Fruit fly (Drosophila melanogaster) whole organism, embryonic: ENCODE data around the gene CG8176.

Experiments
- ATbp ChIP-seq: fragments of 200-800 bp; sonication (Bioruptor generic); optimal IDR thresholded peaks from 2 replicates; lab custom pipeline; 2017; ENCODE audit warnings: missing biosample characterization, mild to moderate bottlenecking, missing genetic modification characterization, missing genetic modification reagents
- Atf6 ChIP-seq: fragments of 200-800 bp; sonication (Bioruptor generic); IDR thresholded peaks from 2 replicates; pipeline ENCODE4 v1.3.6; 2022; ENCODE audit warnings: missing biosample characterization, missing genetic modification characterization
- CG1024 ChIP-seq: fragments of 200-800 bp; sonication (Bioruptor generic); IDR thresholded peaks from 2 replicates; pipeline ENCODE4 v1.3.6; 2022; ENCODE audit warnings: missing biosample characterization, missing genetic modification characterization
- CG12104 ChIP-seq: fragments of 200-800 bp; sonication (Bioruptor generic); optimal IDR thresholded peaks from 3 replicates; lab custom pipeline; 2016; ENCODE audit warnings: missing biosample characterization, missing genetic modification characterization
- CG12942 ChIP-seq: fragments of 200-800 bp; sonication (Bioruptor generic); optimal IDR thresholded peaks from 3 replicates; lab custom pipeline; 2016; ENCODE audit warnings: missing biosample characterization, missing genetic modification characterization
- CG13424 ChIP-seq: fragments of 200-800 bp; sonication (Bioruptor generic); optimal IDR thresholded peaks from 2 replicates; lab custom pipeline; 2019; ENCODE audit warnings: missing biosample characterization, mild to moderate bottlenecking, missing genetic modification characterization, moderate library complexity
- CG1529 ChIP-seq: fragments of 200-800 bp; sonication (Bioruptor generic); optimal IDR thresholded peaks from 3 replicates; lab custom pipeline; 2018; ENCODE audit warnings: missing biosample characterization, missing genetic modification characterization
- CG15479 ChIP-seq: fragments of 200-800 bp; sonication (Bioruptor generic); optimal IDR thresholded peaks from 3 replicates; lab custom pipeline; 2019; ENCODE audit warnings: missing biosample characterization, mild to moderate bottlenecking, missing genetic modification characterization, moderate library complexity
- CG15514 ChIP-seq: fragments of 200-800 bp; sonication (Bioruptor generic); optimal IDR thresholded peaks from 3 replicates; lab custom pipeline; 2017; ENCODE audit warnings: missing biosample characterization, missing genetic modification characterization, mild to moderate bottlenecking, moderate library complexity, missing genetic modification reagents
- CG16813 ChIP-seq: fragments of 200-800 bp; sonication (Bioruptor generic); IDR thresholded peaks from 3 replicates; pipeline ENCODE4 v1.3.6; 2022; ENCODE audit warnings: missing biosample characterization, missing genetic modification characterization; ENCODE audit not compliant: partially characterized antibody
- CG17359 ChIP-seq: fragments of 200-800 bp; sonication (Bioruptor generic); optimal IDR thresholded peaks from 3 replicates; lab custom pipeline; 2018; ENCODE audit warnings: missing biosample characterization, mild to moderate bottlenecking, missing genetic modification characterization, moderate library complexity
- CG1792 ChIP-seq: fragments of 200-800 bp; sonication (Bioruptor generic); optimal IDR thresholded peaks from 2 replicates; lab custom pipeline; 2016; ENCODE audit warnings: missing biosample characterization, missing genetic modification characterization
- CG30403 ChIP-seq: fragments of 200-800 bp; sonication (Bioruptor generic); optimal IDR thresholded peaks from 3 replicates; lab custom pipeline; 2016; ENCODE audit warnings: missing biosample characterization, missing genetic modification characterization
- CG31388 ChIP-seq: fragments of 200-800 bp; sonication (Bioruptor generic); optimal IDR thresholded peaks from 2 replicates; lab custom pipeline; 2016; ENCODE audit warnings: missing biosample characterization, missing genetic modification characterization
- CG3847 ChIP-seq: fragments of 200-800 bp; sonication (Bioruptor generic); IDR thresholded peaks from 2 replicates; pipeline ENCODE4 v1.3.6; 2022; ENCODE audit warnings: missing biosample characterization, missing genetic modification characterization
- CG7987 ChIP-seq: fragments of 200-800 bp; sonication (Bioruptor generic); optimal IDR thresholded peaks from 2 replicates; lab custom pipeline; 2018; ENCODE audit warnings: missing biosample characterization, mild to moderate bottlenecking, missing genetic modification characterization, moderate library complexity
- CG8281 ChIP-seq: fragments of 200-800 bp; sonication (Bioruptor generic); optimal IDR thresholded peaks from 2 replicates; lab custom pipeline; 2018; ENCODE audit warnings: missing biosample characterization, mild to moderate bottlenecking, missing genetic modification characterization, moderate library complexity
- Dek ChIP-seq: fragments of 200-800 bp; sonication (Bioruptor generic); optimal IDR thresholded peaks from 3 replicates; lab custom pipeline; 2019; ENCODE audit warnings: missing biosample characterization, mild to moderate bottlenecking, missing genetic modification characterization, moderate library complexity
- Drgx ChIP-seq: fragments of 200-800 bp; sonication (Bioruptor generic); IDR thresholded peaks from 2 replicates; pipeline ENCODE4 v1.3.6; 2022; ENCODE audit warnings: missing biosample characterization, missing genetic modification characterization
- ERR ChIP-seq: fragments of 200-800 bp; sonication (Bioruptor generic); optimal IDR thresholded peaks from 2 replicates; lab custom pipeline; 2016; ENCODE audit warnings: missing biosample characterization, missing genetic modification characterization
- H2.0 ChIP-seq: fragments of 200-800 bp; sonication (Bioruptor generic); IDR thresholded peaks from 2 replicates; pipeline ENCODE4 v1.3.6; 2022; ENCODE audit warnings: missing biosample characterization, missing genetic modification characterization
- Hey ChIP-seq: fragments of 200-800 bp; sonication (Bioruptor generic); optimal IDR thresholded peaks from 3 replicates; lab custom pipeline; 2018; ENCODE audit warnings: missing biosample characterization, mild to moderate bottlenecking, missing genetic modification characterization
- HmgZ ChIP-seq: fragments of 200-800 bp; sonication (Bioruptor generic); optimal IDR thresholded peaks from 2 replicates; lab custom pipeline; 2018; ENCODE audit warnings: missing biosample characterization, mild to moderate bottlenecking, missing genetic modification characterization
- MESR4 ChIP-seq: fragments of 200-800 bp; sonication (Bioruptor generic); optimal IDR thresholded peaks from 2 replicates; lab custom pipeline; 2018; ENCODE audit warnings: missing biosample characterization, mild to moderate bottlenecking, missing genetic modification characterization, moderate library complexity
- Rfx ChIP-seq: fragments of 200-800 bp; sonication (Bioruptor generic); IDR thresholded peaks from 2 replicates; pipeline ENCODE4 v1.3.6; 2022; ENCODE audit warnings: missing biosample characterization, missing genetic modification characterization
- Xrp1 ChIP-seq: fragments of 200-800 bp; sonication (Bioruptor generic); IDR thresholded peaks from 2 replicates; pipeline ENCODE4 v1.3.6; 2022; ENCODE audit warnings: missing biosample characterization, missing genetic modification characterization
- caup ChIP-seq: fragments of 200-800 bp; sonication (Bioruptor generic); optimal IDR thresholded peaks from 3 replicates; lab custom pipeline; 2017; ENCODE audit warnings: missing biosample characterization, mild to moderate bottlenecking, missing genetic modification characterization, moderate library complexity; ENCODE audit not compliant: severe bottlenecking
- chif ChIP-seq, 2 experiments: fragments of 200-800 bp; sonication (Bioruptor generic); optimal IDR thresholded peaks; 3 replicates each; lab custom pipeline; 2016; ENCODE audit warnings: missing biosample characterization in 2 of 2, missing genetic modification characterization in 2 of 2
- chinmo ChIP-seq: fragments of 200-800 bp; sonication (Bioruptor generic); IDR thresholded peaks from 4 replicates; pipeline ENCODE4 v1.3.6; 2022; ENCODE audit warnings: missing biosample characterization, missing genetic modification characterization; ENCODE audit not compliant: partially characterized antibody
- dan ChIP-seq: fragments of 200-800 bp; sonication (Bioruptor generic); IDR thresholded peaks from 2 replicates; pipeline ENCODE4 v1.3.6; 2022; ENCODE audit warnings: missing biosample characterization, missing genetic modification characterization
- disco-r ChIP-seq: fragments of 200-800 bp; sonication (Bioruptor generic); optimal IDR thresholded peaks from 2 replicates; lab custom pipeline; 2016; ENCODE audit warnings: missing biosample characterization, missing genetic modification characterization
- exex ChIP-seq: fragments of 200-800 bp; sonication (Bioruptor generic); optimal IDR thresholded peaks from 4 replicates; lab custom pipeline; 2018; ENCODE audit warnings: missing biosample characterization, mild to moderate bottlenecking, missing genetic modification characterization, moderate library complexity
- ftz-f1 ChIP-seq: fragments of 200-800 bp; sonication (Bioruptor generic); optimal IDR thresholded peaks from 2 replicates; lab custom pipeline; 2016; ENCODE audit warnings: missing biosample characterization, missing genetic modification characterization
- gro ChIP-seq: fragments of 200-800 bp; sonication (Bioruptor generic); optimal IDR thresholded peaks from 2 replicates; lab custom pipeline; 2016; ENCODE audit warnings: missing biosample characterization, missing genetic modification characterization
- knrl ChIP-seq: fragments of 200-800 bp; sonication (Bioruptor generic); IDR thresholded peaks from 3 replicates; pipeline ENCODE4 v1.3.6; 2022; ENCODE audit warnings: missing biosample characterization, missing genetic modification characterization; ENCODE audit not compliant: partially characterized antibody
- lola ChIP-seq, 3 experiments: fragments of >200 bp in 2 of 3; fragments of 200-800 bp in 1 of 3; sonication (Bioruptor generic) in 1 of 3; optimal IDR thresholded peaks; 2 replicates each; lab custom pipeline; 2017 to 2019; ENCODE audit warnings: missing biosample characterization in 3 of 3, missing genetic modification characterization in 3 of 3, mild to moderate bottlenecking in 1 of 3, moderate library complexity in 1 of 3
- lov ChIP-seq, 2 experiments: fragments of 200-800 bp in 1 of 2; fragments of >200 bp in 1 of 2; sonication (Bioruptor generic) in 1 of 2; IDR thresholded peaks in 1 of 2; optimal IDR thresholded peaks in 1 of 2; 2 replicates in 1 of 2; 3 replicates in 1 of 2; pipeline versions ENCODE4 v1.3.6 to Lab custom; 2017 to 2022; ENCODE audit warnings: missing biosample characterization in 1 of 2, missing genetic modification characterization in 1 of 2
- nerfin-2 ChIP-seq: fragments of 200-800 bp; sonication (Bioruptor generic); IDR thresholded peaks from 2 replicates; pipeline ENCODE4 v1.3.6; 2022; ENCODE audit warnings: missing biosample characterization, missing genetic modification characterization; ENCODE audit not compliant: partially characterized antibody
- org-1 ChIP-seq: fragments of 200-800 bp; sonication (Bioruptor generic); optimal IDR thresholded peaks from 2 replicates; lab custom pipeline; 2017; ENCODE audit warnings: missing biosample characterization, missing genetic modification characterization
- pan ChIP-seq, 4 experiments: fragments of >200 bp in 3 of 4; fragments of 200-800 bp in 1 of 4; sonication (Bioruptor generic) in 1 of 4; optimal IDR thresholded peaks in 3 of 4; IDR thresholded peaks in 1 of 4; 2 replicates each; pipeline versions ENCODE4 v1.3.6 to Lab custom; 2017 to 2022; ENCODE audit warnings: missing biosample characterization in 2 of 4, missing genetic modification characterization in 2 of 4, mixed read lengths in 1 of 4
- psq ChIP-seq: fragments of 200-800 bp; sonication (Bioruptor generic); optimal IDR thresholded peaks from 2 replicates; lab custom pipeline; 2017; ENCODE audit warnings: missing biosample characterization, missing genetic modification characterization
- run ChIP-seq: fragments of 200-800 bp; sonication (Bioruptor generic); optimal IDR thresholded peaks from 3 replicates; lab custom pipeline; 2018; ENCODE audit warnings: missing biosample characterization, mild to moderate bottlenecking, missing genetic modification characterization
- schlank ChIP-seq: fragments of 200-800 bp; sonication (Bioruptor generic); optimal IDR thresholded peaks from 2 replicates; lab custom pipeline; 2018; ENCODE audit warnings: missing biosample characterization, mild to moderate bottlenecking, missing genetic modification characterization
- sens ChIP-seq: fragments of 200-800 bp; sonication (Bioruptor generic); peaks from one replicate; lab custom pipeline; 2016; ENCODE audit warnings: missing biosample characterization, missing genetic modification characterization
- slbo ChIP-seq: fragments of 200-800 bp; sonication (Bioruptor generic); IDR thresholded peaks from 2 replicates; pipeline ENCODE4 v1.3.6; 2022; ENCODE audit warnings: missing biosample characterization, missing genetic modification characterization
- sob ChIP-seq: fragments of 200-800 bp; sonication (Bioruptor generic); IDR thresholded peaks from 2 replicates; pipeline ENCODE4 v1.3.6; 2022; ENCODE audit warnings: missing biosample characterization, missing genetic modification characterization

Gene CG8176

DNA sequence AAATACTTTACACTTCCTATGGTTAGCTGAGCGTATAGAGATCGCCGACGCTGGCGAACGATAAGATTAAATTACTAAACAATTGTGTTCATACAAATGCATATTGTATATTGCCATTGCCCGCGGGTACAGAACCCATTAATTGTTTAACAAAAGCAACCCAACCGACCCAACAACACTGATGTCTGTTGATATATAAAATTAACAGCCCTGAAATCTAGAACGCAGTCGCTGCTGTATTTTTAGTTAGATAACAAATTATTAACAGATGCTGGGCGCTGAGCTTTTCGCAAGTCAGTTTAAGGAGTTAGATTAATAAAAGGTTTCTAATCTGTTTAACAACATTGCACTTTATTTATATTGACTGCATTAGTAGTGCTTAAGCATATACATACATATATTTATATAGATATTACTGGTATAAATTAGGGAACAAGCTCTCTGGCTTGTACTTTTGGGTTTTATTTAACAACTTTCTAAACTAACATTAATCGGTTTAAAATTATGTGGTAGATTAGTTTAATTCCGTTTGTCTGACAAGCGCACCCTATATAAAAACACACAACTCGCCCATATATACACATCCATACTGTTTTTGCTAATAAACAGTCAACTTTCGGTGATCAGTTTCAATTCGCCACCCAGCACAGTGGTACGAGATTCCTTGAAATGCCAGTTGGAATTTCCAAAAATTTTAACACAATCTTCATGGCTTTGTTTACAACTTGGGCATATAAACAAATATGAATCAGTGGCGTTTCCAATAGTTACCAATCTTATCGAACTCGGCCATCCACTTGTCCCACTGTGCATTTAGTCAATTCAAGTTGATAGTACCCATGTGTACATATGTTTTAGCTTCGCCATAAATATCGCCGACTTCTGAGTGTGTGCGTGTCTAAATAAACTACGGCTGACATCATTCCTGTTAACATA lies 12.4 kb downstream of the CG8176 start (continued):
- TF ChIP-seq org-1 (GFP tag; lab: Kevin White, UChicago): peak; percentile 87
- TF ChIP-seq Drgx (GFP tag; lab: Robert Waterston, UW): peak; percentile 96
- TF ChIP-seq HmgZ: peak; percentile 90
- peak; percentile 76 for TF ChIP-seq CG12104
- peak; percentile 18 for TF ChIP-seq CG31388 (GFP tag; lab: Kevin White, UChicago)
- peak; percentile 98 for TF ChIP-seq Rfx (GFP tag; lab: Robert Waterston, UW)
- peak; percentile 62 for TF ChIP-seq CG8281 (tag; lab: Kevin White, UChicago)
- TF ChIP-seq CG1529 (GFP tag; lab: Kevin White, UChicago): peak; percentile 12
- TF ChIP-seq schlank (tag; lab: Kevin White, UChicago): peak; percentile 92
- peak; percentile 91 for TF ChIP-seq ERR (GFP tag; lab: Kevin White, UChicago)
- TF ChIP-seq ATbp (GFP tag; lab: Kevin White, UChicago): peak; percentile 81
- TF ChIP-seq dan: no peak
- no peak for TF ChIP-seq pan (optimal IDR thresholded peaks at IDR 0.05; lab: Kevin White, UChicago)
- peak in 1 of 2 experiments; percentile 94 for TF ChIP-seq pan (GFP tag; optimal IDR thresholded peaks at IDR 0.05 in 1 of 2, IDR thresholded peaks at IDR 0.05 in 1 of 2)
- TF ChIP-seq Xrp1: peak; percentile 90
- TF ChIP-seq CG15479: no peak
- no peak for TF ChIP-seq CG16813
- TF ChIP-seq chif (GFP tag; optimal IDR thresholded peaks at IDR 0.05; lab: Kevin White, UChicago): peak; percentile 72 to 94
- TF ChIP-seq psq (GFP tag; lab: Kevin White, UChicago): peak; percentile 7
- peak; percentile 98 for TF ChIP-seq gro
- TF ChIP-seq sob (GFP tag; lab: Robert Waterston, UW): peak; percentile 95
- TF ChIP-seq CG15514 (GFP tag; lab: Kevin White, UChicago): peak; percentile 92
- TF ChIP-seq disco-r: peak; percentile 82
- TF ChIP-seq, all 482 proteins: peak for 386

- TF ChIP-seq caup (GFP tag; lab: Kevin White, UChicago) (peak; percentile 15), Dek (tag; lab: Kevin White, UChicago) (no peak), chinmo (GFP tag; lab: Robert Waterston, UW) (peak; percentile 82; the same call in 2 of the 4 replicates), CG1792 (GFP tag; lab: Kevin White, UChicago) (peak; percentile 20), CG3847 (no peak), CG7987 (GFP tag; lab: Kevin White, UChicago) (peak; percentile 79), CG1024 (GFP tag; lab: Robert Waterston, UW) (no peak), ftz-f1 (peak; percentile 93), CG13424 (tag; lab: Kevin White, UChicago) (no peak), Hey (tag; lab: Kevin White, UChicago) (peak; percentile 18), knrl (GFP tag; lab: Robert Waterston, UW) (no peak), lola (GFP tag; optimal IDR thresholded peaks at IDR 0.05; lab: Kevin White, UChicago) (no peak), run (tag; lab: Kevin White, UChicago) (no peak), CG30403 (GFP tag; lab: Kevin White, UChicago) (no peak), MESR4 (GFP tag; lab: Kevin White, UChicago) (no peak), slbo (0 out of 2 replicates have a peak, but pooled peaks have one; percentile 8), CG17359 (tag; lab: Kevin White, UChicago) (no peak), lov (optimal IDR thresholded peaks at IDR 0.05; lab: Kevin White, UChicago) (no peak), lov (GFP tag; IDR thresholded peaks at IDR 0.05; lab: Robert Waterston, UW) (no peak), schlank (tag; lab: Kevin White, UChicago) (peak; percentile 19), nerfin-2 (GFP tag; lab: Robert Waterston, UW) (no peak), CG15514 (GFP tag; lab: Kevin White, UChicago) (peak; percentile 41), exex (tag; lab: Kevin White, UChicago) (peak; percentile 72), Atf6 (GFP tag; lab: Robert Waterston, UW) (peak; percentile 45; the same call in 1 of the 2 replicates), sens (peak; percentile 15), H2.0 (no peak), CG12942 (no peak)
Measured at dm6 chr3R:9529387-9529897, 13.6 kb downstream of the CG8176 start.
